Fruit fly (Drosophila melanogaster): ENCODE data around the gene CG12502.

CG12502 gene

DNA sequence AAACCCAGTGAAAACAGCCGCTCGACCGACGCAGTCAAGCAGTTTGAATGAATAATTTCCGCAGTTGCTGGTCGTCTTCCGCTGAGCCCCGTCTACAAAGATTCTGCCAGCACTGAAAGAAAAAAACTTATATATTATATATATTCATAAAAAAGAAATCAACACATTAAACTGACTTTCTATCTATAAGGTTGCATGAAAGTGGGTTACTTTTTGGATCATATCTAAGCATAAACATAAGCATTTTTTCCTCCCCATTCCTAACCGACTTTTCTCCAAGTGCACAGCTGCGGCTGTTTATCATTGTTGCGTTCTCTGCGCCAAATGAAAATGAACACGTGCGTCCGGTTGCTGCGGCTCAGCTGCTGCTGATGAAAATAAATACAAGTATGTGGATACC is 44.9 kb upstream of the CG12502 start (continued):
- TF ChIP-seq Dek (tag; optimal IDR thresholded peaks at IDR 0.05), result peak; percentile 42
- peak; percentile 65 for TF ChIP-seq CG7556 (GFP tag; optimal IDR thresholded peaks at IDR 0.05)
- no peak for TF ChIP-seq Opbp (GFP tag; IDR thresholded peaks at IDR 0.05; ENCODE audit: partially characterized antibody)
- no peak for TF ChIP-seq CrebB (tag; optimal IDR thresholded peaks at IDR 0.05)
- TF ChIP-seq CG1233 (GFP tag; optimal IDR thresholded peaks at IDR 0.05), result peak; percentile 50
- no peak; the same call in 1 of the 2 replicates for TF ChIP-seq CG14667 (GFP tag; IDR thresholded peaks at IDR 0.05)
- no peak for TF ChIP-seq ab (GFP tag; optimal IDR thresholded peaks at IDR 0.05)
- peak; percentile 65; the same call in 1 of the 3 replicates for TF ChIP-seq zfh1 (GFP tag; IDR thresholded peaks at IDR 0.05)
- TF ChIP-seq Myb (GFP tag; optimal IDR thresholded peaks at IDR 0.05), result no peak
- TF ChIP-seq CG18764 (GFP tag; optimal IDR thresholded peaks at IDR 0.05), result peak; percentile 46
- peak; percentile 19 for TF ChIP-seq MTF-1 (GFP tag; optimal IDR thresholded peaks at IDR 0.05; ENCODE audit: borderline replicate concordance)
- TF ChIP-seq vfl (GFP tag; optimal IDR thresholded peaks at IDR 0.05), result no peak
- TF ChIP-seq gce (GFP tag; IDR thresholded peaks at IDR 0.05), result peak; percentile 73
- TF ChIP-seq ara (GFP tag; IDR thresholded peaks at IDR 0.05), result peak; percentile 81
- TF ChIP-seq CG1602 (GFP tag; optimal IDR thresholded peaks at IDR 0.05), result peak; percentile 51
- peak; percentile 49 for TF ChIP-seq nom (GFP tag; optimal IDR thresholded peaks at IDR 0.05)
- peak; percentile 68 for TF ChIP-seq CG10147 (GFP tag; optimal IDR thresholded peaks at IDR 0.05)
- TF ChIP-seq wor (GFP tag; IDR thresholded peaks at IDR 0.05), result peak; percentile 76
- no peak for TF ChIP-seq abd-A (tag; optimal IDR thresholded peaks at IDR 0.05)
- peak; percentile 7 for TF ChIP-seq gro (GFP tag; optimal IDR thresholded peaks at IDR 0.05)
- peak; percentile 85 for TF ChIP-seq dmrt99B (tag; optimal IDR thresholded peaks at IDR 0.05)
- TF ChIP-seq CG6689 (GFP tag; IDR thresholded peaks at IDR 0.05), result peak; percentile 76
- peak; percentile 31 for TF ChIP-seq trem (tag; optimal IDR thresholded peaks at IDR 0.05)
- no peak for TF ChIP-seq schlank (tag; optimal IDR thresholded peaks at IDR 0.05)
- TF ChIP-seq CG17328 (GFP tag; IDR thresholded peaks at IDR 0.05), result peak; percentile 84
- TF ChIP-seq Dip2 (GFP tag; IDR thresholded peaks at IDR 0.05), result no peak
- TF ChIP-seq CG4360 (GFP tag; IDR thresholded peaks at IDR 0.05), result 0 out of 2 replicates have a peak, but pooled peaks have one; percentile 24
- 0 out of 2 replicates have a peak, but pooled peaks have one; percentile 20 for TF ChIP-seq rib (GFP tag; IDR thresholded peaks at IDR 0.05)
- TF ChIP-seq bcd (GFP tag; optimal IDR thresholded peaks at IDR 0.05), result peak; percentile 54
- peak; percentile 38 for TF ChIP-seq al (GFP tag; IDR thresholded peaks at IDR 0.05)
- 0 out of 2 replicates have a peak, but pooled peaks have one; percentile 35 for TF ChIP-seq wdn (GFP tag; IDR thresholded peaks at IDR 0.05)
- TF ChIP-seq grau (tag; optimal IDR thresholded peaks at IDR 0.05), result peak; percentile 66
- TF ChIP-seq Sry-δ (GFP tag; optimal IDR thresholded peaks at IDR 0.05), result no peak
- TF ChIP-seq CG6654 (GFP tag; optimal IDR thresholded peaks at IDR 0.05), result peak; percentile 18
- TF ChIP-seq CG6272 (GFP tag; IDR thresholded peaks at IDR 0.05), result peak; percentile 35; the same call in 1 of the 2 replicates
- no peak for TF ChIP-seq CG42726 (GFP tag; IDR thresholded peaks at IDR 0.05; ENCODE audit: partially characterized antibody)
- 0 out of 2 replicates have a peak, but pooled peaks have one; percentile 32 for TF ChIP-seq NFAT (GFP tag; IDR thresholded peaks at IDR 0.05)
- TF ChIP-seq CG10565 (GFP tag; optimal IDR thresholded peaks at IDR 0.05), result no peak
- TF ChIP-seq MBD-R2 (GFP tag; IDR thresholded peaks at IDR 0.05), result peak; percentile 38; the same call in 1 of the 2 replicates
- peak; percentile 52 for TF ChIP-seq CG3281 (GFP tag; optimal IDR thresholded peaks at IDR 0.05)
- TF ChIP-seq ase (GFP tag; IDR thresholded peaks at IDR 0.05), result peak; percentile 75; the same call in 2 of the 3 replicates
- peak; percentile 70 for TF ChIP-seq Rfx (GFP tag; IDR thresholded peaks at IDR 0.05)
- TF ChIP-seq ATbp (GFP tag; optimal IDR thresholded peaks at IDR 0.05), result peak; percentile 81
- peak; percentile 27 for TF ChIP-seq CG8359 (GFP tag; optimal IDR thresholded peaks at IDR 0.05; ENCODE audit: borderline replicate concordance)
- TF ChIP-seq CG2712 (tag; optimal IDR thresholded peaks at IDR 0.05), result peak; percentile 71
- peak; percentile 43 for TF ChIP-seq BtbVII (GFP tag; optimal IDR thresholded peaks at IDR 0.05)
- no peak for TF ChIP-seq unc-4 (GFP tag; IDR thresholded peaks at IDR 0.05; ENCODE audit: partially characterized antibody)
- TF ChIP-seq CG13123 (GFP tag; optimal IDR thresholded peaks at IDR 0.05), result peak; percentile 16
- TF ChIP-seq seq (GFP tag; IDR thresholded peaks at IDR 0.05), result peak; percentile 84
- peak; percentile 63 for TF ChIP-seq Rx (GFP tag; IDR thresholded peaks at IDR 0.05)
- peak; percentile 69 for TF ChIP-seq Awh (GFP tag; IDR thresholded peaks at IDR 0.05)
